Fruit fly (Drosophila melanogaster) whole organism, embryonic: Measurements from ENCODE around the gene p115.

Source experiments
- CG10209 ChIP-seq: fragments of 200-800 bp; sonication (Bioruptor generic); optimal IDR thresholded peaks from 3 replicates; lab custom pipeline; 2017; ENCODE audit warnings: missing biosample characterization, mild to moderate bottlenecking, missing genetic modification characterization, missing genetic modification reagents
- CG11085 ChIP-seq: fragments of 200-800 bp; sonication (Bioruptor generic); IDR thresholded peaks from 2 replicates; pipeline ENCODE4 v1.3.6; 2022; ENCODE audit warnings: missing biosample characterization, missing genetic modification characterization
- CG11560 ChIP-seq: fragments of 200-800 bp; sonication (Bioruptor generic); IDR thresholded peaks from 3 replicates; pipeline ENCODE4 v1.3.6; 2022; ENCODE audit warnings: missing biosample characterization, missing genetic modification characterization
- CG11696 ChIP-seq: fragments of 200-800 bp; sonication (Bioruptor generic); IDR thresholded peaks from 2 replicates; pipeline ENCODE4 v1.3.6; 2022; ENCODE audit warnings: missing biosample characterization, missing genetic modification characterization
- CG13775 ChIP-seq: fragments of 200-800 bp; sonication (Bioruptor generic); optimal IDR thresholded peaks from 3 replicates; lab custom pipeline; 2017; ENCODE audit warnings: missing biosample characterization, mild to moderate bottlenecking, missing genetic modification characterization
- CG13894 ChIP-seq: fragments of 200-800 bp; sonication (Bioruptor generic); optimal IDR thresholded peaks from 3 replicates; lab custom pipeline; 2018; ENCODE audit warnings: missing biosample characterization, mild to moderate bottlenecking, missing genetic modification characterization, moderate library complexity
- CG17612 ChIP-seq: fragments of 200-800 bp; sonication (Bioruptor generic); IDR thresholded peaks from 2 replicates; pipeline ENCODE4 v1.3.6; 2022; ENCODE audit warnings: missing biosample characterization, missing genetic modification characterization
- CG17829 ChIP-seq: fragments of 200-800 bp; optimal IDR thresholded peaks from 2 replicates; lab custom pipeline; 2019; ENCODE audit warnings: missing biosample characterization, mild to moderate bottlenecking, missing genetic modification characterization, moderate library complexity
- CG18599 ChIP-seq: fragments of 200-800 bp; sonication (Bioruptor generic); optimal IDR thresholded peaks from 3 replicates; lab custom pipeline; 2017; ENCODE audit warnings: missing biosample characterization, missing genetic modification characterization, mild to moderate bottlenecking, moderate library complexity, missing genetic modification reagents
- CG30431 ChIP-seq: fragments of 200-800 bp; sonication (Bioruptor generic); optimal IDR thresholded peaks from 2 replicates; lab custom pipeline; 2017; ENCODE audit warnings: missing biosample characterization, missing genetic modification characterization
- CG32772 ChIP-seq: fragments of 200-800 bp; sonication (Bioruptor generic); IDR thresholded peaks from 2 replicates; pipeline ENCODE4 v1.3.6; 2022; ENCODE audit warnings: missing biosample characterization, missing genetic modification characterization
- CG4360 ChIP-seq: fragments of 200-800 bp; sonication (Bioruptor generic); IDR thresholded peaks from 2 replicates; pipeline ENCODE4 v1.3.6; 2022; ENCODE audit warnings: missing biosample characterization, missing genetic modification characterization
- CG6175 ChIP-seq: fragments of 200-800 bp; sonication (Bioruptor generic); IDR thresholded peaks from 3 replicates; pipeline ENCODE4 v1.3.6; 2022; ENCODE audit warnings: missing biosample characterization, missing genetic modification characterization
- CG6854 ChIP-seq: fragments of 200-800 bp; sonication (Bioruptor generic); optimal IDR thresholded peaks from 3 replicates; lab custom pipeline; 2017; ENCODE audit warnings: missing biosample characterization, mild to moderate bottlenecking, missing genetic modification characterization
- CG7271 ChIP-seq: fragments of 200-800 bp; sonication (Bioruptor generic); optimal IDR thresholded peaks from 2 replicates; lab custom pipeline; 2018; ENCODE audit warnings: missing biosample characterization, mild to moderate bottlenecking, missing genetic modification characterization, moderate library complexity
- CG7786 ChIP-seq: fragments of 200-800 bp; sonication (Bioruptor generic); optimal IDR thresholded peaks from 2 replicates; lab custom pipeline; 2016; ENCODE audit warnings: missing biosample characterization, missing genetic modification characterization
- CG8359 ChIP-seq: fragments of 200-800 bp; sonication (Bioruptor generic); optimal IDR thresholded peaks from 2 replicates; lab custom pipeline; 2017; ENCODE audit warnings: missing biosample characterization, mild to moderate bottlenecking, missing genetic modification characterization, borderline replicate concordance
- Dll ChIP-seq: fragments of 200-800 bp; sonication (Bioruptor generic); IDR thresholded peaks from 4 replicates; pipeline ENCODE4 v1.3.6; 2022; ENCODE audit warnings: missing biosample characterization, missing genetic modification characterization; ENCODE audit not compliant: partially characterized antibody
- Doc3 ChIP-seq: fragments of 200-800 bp; sonication (Bioruptor generic); IDR thresholded peaks from 3 replicates; pipeline ENCODE4 v1.3.6; 2022; ENCODE audit warnings: missing biosample characterization, missing genetic modification characterization; ENCODE audit not compliant: partially characterized antibody
- HmgD ChIP-seq: fragments of 200-800 bp; sonication (Bioruptor generic); optimal IDR thresholded peaks from 3 replicates; lab custom pipeline; 2016; ENCODE audit warnings: missing biosample characterization, missing genetic modification characterization
- Hmx ChIP-seq: fragments of 200-800 bp; sonication (Bioruptor generic); optimal IDR thresholded peaks from 2 replicates; lab custom pipeline; 2016; ENCODE audit warnings: missing biosample characterization, missing genetic modification characterization
- Hr78 ChIP-seq, 2 experiments: fragments of 200-800 bp in 1 of 2; fragments of >200 bp in 1 of 2; sonication (Bioruptor generic) in 1 of 2; optimal IDR thresholded peaks; 2 replicates each; lab custom pipeline; 2017 to 2019; ENCODE audit warnings: missing biosample characterization in 2 of 2, missing genetic modification characterization in 2 of 2, mild to moderate bottlenecking in 1 of 2, moderate library complexity in 1 of 2
- Hsf ChIP-seq: fragments of 200-800 bp; sonication (Bioruptor generic); optimal IDR thresholded peaks from 3 replicates; lab custom pipeline; 2016; ENCODE audit warnings: missing biosample characterization, missing genetic modification characterization
- NFAT ChIP-seq: fragments of 200-800 bp; sonication (Bioruptor generic); IDR thresholded peaks from 2 replicates; pipeline ENCODE4 v1.3.6; 2022; ENCODE audit warnings: missing biosample characterization, missing genetic modification characterization
- NfI ChIP-seq: fragments of 200-800 bp; sonication (Bioruptor generic); optimal IDR thresholded peaks from 3 replicates; lab custom pipeline; 2018; ENCODE audit warnings: missing biosample characterization, mild to moderate bottlenecking, missing genetic modification characterization, moderate library complexity
- Rfx ChIP-seq: fragments of 200-800 bp; sonication (Bioruptor generic); IDR thresholded peaks from 2 replicates; pipeline ENCODE4 v1.3.6; 2022; ENCODE audit warnings: missing biosample characterization, missing genetic modification characterization
- Six4 ChIP-seq: fragments of 200-800 bp; sonication (Bioruptor generic); optimal IDR thresholded peaks from 2 replicates; lab custom pipeline; 2016; ENCODE audit warnings: missing biosample characterization, missing genetic modification characterization
- Sox102F ChIP-seq: fragments of 200-800 bp; sonication (Bioruptor generic); optimal IDR thresholded peaks from 2 replicates; lab custom pipeline; 2018; ENCODE audit warnings: missing biosample characterization, mild to moderate bottlenecking, missing genetic modification characterization, moderate library complexity
- Sry-β ChIP-seq: fragments of 200-800 bp; sonication (Bioruptor generic); optimal IDR thresholded peaks from 2 replicates; lab custom pipeline; 2018; ENCODE audit warnings: missing biosample characterization, mild to moderate bottlenecking, missing genetic modification characterization, moderate library complexity
- Taf1 ChIP-seq: fragments of 200-800 bp; sonication (Bioruptor generic); IDR thresholded peaks from 2 replicates; pipeline ENCODE4 v1.3.6; 2022; ENCODE audit warnings: missing biosample characterization, missing genetic modification characterization
- cad ChIP-seq: fragments of >200 bp; optimal IDR thresholded peaks from 2 replicates; lab custom pipeline; 2017; ENCODE audit warnings: missing biosample characterization, missing genetic modification characterization
- chif ChIP-seq, 2 experiments: fragments of 200-800 bp; sonication (Bioruptor generic); optimal IDR thresholded peaks; 3 replicates each; lab custom pipeline; 2016; ENCODE audit warnings: missing biosample characterization in 2 of 2, missing genetic modification characterization in 2 of 2
- corto ChIP-seq: fragments of 200-800 bp; sonication (Bioruptor generic); optimal IDR thresholded peaks from 2 replicates; lab custom pipeline; 2016; ENCODE audit warnings: missing biosample characterization, mild to moderate bottlenecking, missing genetic modification characterization, moderate library complexity
- danr ChIP-seq: fragments of 200-800 bp; sonication (Bioruptor generic); IDR thresholded peaks from 2 replicates; pipeline ENCODE4 v1.3.6; 2022; ENCODE audit warnings: missing biosample characterization, missing genetic modification characterization
- dmrt11E ChIP-seq: fragments of 200-800 bp; sonication (Bioruptor generic); optimal IDR thresholded peaks from 3 replicates; lab custom pipeline; 2018; ENCODE audit warnings: missing biosample characterization, mild to moderate bottlenecking, missing genetic modification characterization, moderate library complexity
- hkb ChIP-seq, 2 experiments: fragments of 200-800 bp in 1 of 2; fragments of >200 bp in 1 of 2; sonication (Bioruptor generic) in 1 of 2; IDR thresholded peaks in 1 of 2; optimal IDR thresholded peaks in 1 of 2; 2 replicates each; pipeline versions ENCODE4 v1.3.6 to Lab custom; 2017 to 2022; ENCODE audit warnings: missing biosample characterization in 1 of 2, missing genetic modification characterization in 1 of 2
- kay ChIP-seq: fragments of 200-800 bp; sonication (Bioruptor generic); optimal IDR thresholded peaks from 2 replicates; lab custom pipeline; 2016; ENCODE audit warnings: missing biosample characterization, missing genetic modification characterization
- ken ChIP-seq: fragments of 200-800 bp; sonication (Bioruptor generic); IDR thresholded peaks from 3 replicates; pipeline ENCODE4 v1.3.6; 2022; ENCODE audit warnings: missing biosample characterization, missing genetic modification characterization
- knrl ChIP-seq: fragments of 200-800 bp; sonication (Bioruptor generic); IDR thresholded peaks from 3 replicates; pipeline ENCODE4 v1.3.6; 2022; ENCODE audit warnings: missing biosample characterization, missing genetic modification characterization; ENCODE audit not compliant: partially characterized antibody
- lab ChIP-seq: fragments of 200-800 bp; sonication (Bioruptor generic); optimal IDR thresholded peaks from 3 replicates; lab custom pipeline; 2017; ENCODE audit warnings: missing biosample characterization, missing genetic modification characterization, mild to moderate bottlenecking, moderate library complexity, missing genetic modification reagents
- pan ChIP-seq, 4 experiments: fragments of >200 bp in 3 of 4; fragments of 200-800 bp in 1 of 4; sonication (Bioruptor generic) in 1 of 4; optimal IDR thresholded peaks in 3 of 4; IDR thresholded peaks in 1 of 4; 2 replicates each; pipeline versions ENCODE4 v1.3.6 to Lab custom; 2017 to 2022; ENCODE audit warnings: missing biosample characterization in 2 of 4, missing genetic modification characterization in 2 of 4, mixed read lengths in 1 of 4
- pum ChIP-seq: fragments of 200-800 bp; sonication (Bioruptor generic); optimal IDR thresholded peaks from 2 replicates; lab custom pipeline; 2016; ENCODE audit warnings: missing biosample characterization, missing genetic modification characterization
- sens ChIP-seq: fragments of 200-800 bp; sonication (Bioruptor generic); peaks from one replicate; lab custom pipeline; 2016; ENCODE audit warnings: missing biosample characterization, missing genetic modification characterization
- shn ChIP-seq: fragments of 200-800 bp; sonication (Bioruptor generic); optimal IDR thresholded peaks from 3 replicates; lab custom pipeline; 2016; ENCODE audit warnings: missing biosample characterization, missing genetic modification characterization
- slou ChIP-seq: fragments of 200-800 bp; sonication (Bioruptor generic); optimal IDR thresholded peaks from 3 replicates; lab custom pipeline; 2016; ENCODE audit warnings: missing biosample characterization, missing genetic modification characterization
- twi ChIP-seq: fragments of 200-800 bp; optimal IDR thresholded peaks from 2 replicates; lab custom pipeline; 2019; ENCODE audit warnings: missing biosample characterization, mild to moderate bottlenecking, missing genetic modification characterization, moderate library complexity
- vfl ChIP-seq: fragments of 200-800 bp; sonication (Bioruptor generic); optimal IDR thresholded peaks from 2 replicates; lab custom pipeline; 2016; ENCODE audit warnings: missing biosample characterization, missing genetic modification characterization

The p115 gene

DNA sequence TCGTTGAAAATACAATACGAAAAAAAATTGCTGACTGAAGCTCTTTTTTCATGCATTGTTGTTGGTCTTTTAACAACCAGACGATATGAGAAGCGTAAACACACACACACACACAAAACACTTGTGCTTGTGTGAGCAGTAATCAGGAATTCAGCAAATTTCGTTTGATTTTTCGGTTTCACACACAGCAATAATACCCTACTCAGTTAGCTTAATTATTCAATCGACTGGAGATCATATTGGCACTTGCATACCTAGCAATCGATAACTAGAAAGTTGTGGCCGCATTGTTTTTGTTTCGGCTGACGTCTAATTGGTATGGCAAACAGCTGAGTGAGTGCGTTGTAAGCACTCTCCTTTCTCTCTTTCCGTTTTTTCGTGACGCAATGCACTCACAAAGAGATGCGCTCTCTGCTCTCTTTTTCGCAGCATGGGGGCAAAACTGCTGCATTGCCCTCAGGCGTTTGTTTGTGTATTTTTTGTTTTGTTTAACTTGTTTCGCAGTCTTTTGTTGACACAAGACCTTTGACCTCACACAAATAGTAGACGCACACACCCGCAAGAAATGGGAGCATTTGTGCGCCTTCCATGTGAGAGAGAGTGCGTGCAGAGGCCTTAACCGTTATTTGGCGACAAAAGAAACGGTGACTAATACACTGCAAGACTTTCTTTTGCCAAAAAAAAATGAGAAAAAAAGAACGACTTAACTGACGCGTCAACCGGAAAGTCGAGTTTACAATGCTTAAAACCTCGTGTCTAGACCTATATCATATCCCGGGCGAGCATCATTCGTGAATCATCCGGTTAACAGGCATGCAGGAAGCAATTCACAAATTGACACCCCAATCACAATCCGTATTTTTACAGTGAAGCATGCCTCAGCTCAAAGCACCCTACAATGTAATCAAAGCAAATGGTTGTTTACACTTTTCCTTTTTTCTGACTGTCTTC is 51.2 kb downstream of the p115 start (continued):
- TF ChIP-seq sens (GFP tag; lab: Kevin White, UChicago) (peak; percentile 83), shn (GFP tag; lab: Kevin White, UChicago) (peak; percentile 19), CG8359 (GFP tag; lab: Kevin White, UChicago) (no peak), CG11696 (GFP tag; lab: Robert Waterston, UW) (no peak), CG7786 (GFP tag; lab: Kevin White, UChicago) (peak; percentile 22), CG6175 (GFP tag; lab: Robert Waterston, UW) (0 out of 3 replicates have a peak, but pooled peaks have one; percentile 10), pum (no peak), corto (no peak), CG6854 (GFP tag; lab: Kevin White, UChicago) (no peak), cad (no peak), CG11560 (tag; lab: Robert Waterston, UW) (no peak), dmrt11E (tag; lab: Kevin White, UChicago) (peak; percentile 8), lab (peak; percentile 68), Sox102F (GFP tag; lab: Kevin White, UChicago) (peak; percentile 49), Hmx (no peak), CG4360 (no peak), CG7271 (tag; lab: Kevin White, UChicago) (no peak), hkb (optimal IDR thresholded peaks at IDR 0.05; lab: Kevin White, UChicago) (no peak), hkb (GFP tag; IDR thresholded peaks at IDR 0.05; lab: Robert Waterston, UW) (no peak; the same call in 1 of the 2 replicates), chif (GFP tag; optimal IDR thresholded peaks at IDR 0.05; lab: Kevin White, UChicago) (peak in 1 of 2 experiments; percentile 46), NFAT (no peak), Hr78 (GFP tag; optimal IDR thresholded peaks at IDR 0.05; lab: Kevin White, UChicago) (peak in 1 of 2 experiments; percentile 99), CG11085 (GFP tag; lab: Robert Waterston, UW) (no peak), CG13894 (tag; lab: Kevin White, UChicago) (no peak), CG17829 (tag; lab: Kevin White, UChicago) (peak; percentile 12), NfI (GFP tag; lab: Kevin White, UChicago) (peak; percentile 36), vfl (GFP tag; lab: Kevin White, UChicago) (peak; percentile 17), Rfx (GFP tag; lab: Robert Waterston, UW) (peak; percentile 56), Six4 (no peak), Hsf (GFP tag; lab: Kevin White, UChicago) (peak; percentile 21), CG32772 (GFP tag; lab: Robert Waterston, UW) (0 out of 2 replicates have a peak, but pooled peaks have one; percentile 33), twi (tag; lab: Kevin White, UChicago) (no peak), pan (optimal IDR thresholded peaks at IDR 0.05; lab: Kevin White, UChicago) (no peak), pan (GFP tag; optimal IDR thresholded peaks at IDR 0.05 in 1 of 2, IDR thresholded peaks at IDR 0.05 in 1 of 2) (peak in 1 of 2 experiments; percentile 57), CG10209 (peak; percentile 3), danr (GFP tag; lab: Robert Waterston, UW) (no peak), Doc3 (GFP tag; lab: Robert Waterston, UW) (peak; percentile 27; the same call in 1 of the 3 replicates), Taf1 (GFP tag; lab: Robert Waterston, UW) (peak; percentile 11; the same call in 1 of the 2 replicates), Dll (GFP tag; lab: Robert Waterston, UW) (0 out of 4 replicates have a peak, but pooled peaks have one; percentile 37), CG17612 (no peak), slou (GFP tag; lab: Kevin White, UChicago) (no peak), ken (GFP tag; lab: Robert Waterston, UW) (no peak), kay (no peak), Sry-β (GFP tag; lab: Kevin White, UChicago) (no peak), HmgD (peak; percentile 1), knrl (GFP tag; lab: Robert Waterston, UW) (no peak), CG18599 (GFP tag; lab: Kevin White, UChicago) (peak; percentile 49), CG30431 (GFP tag; lab: Kevin White, UChicago) (peak; percentile 19), CG13775 (GFP tag; lab: Kevin White, UChicago) (no peak)
